Worm (Caenorhabditis elegans) whole organism, young adult: ENCODE results near the gene F14H12.7.

Experiments
- B0019.2 ChIP-seq: fragments of 200-800 bp; sonication (Bioruptor generic); conservative IDR thresholded peaks from 2 replicates; pipeline ENCODE4 v1.3.6; 2022; ENCODE audit warnings: missing genetic modification reagents, missing genetic modification characterization, missing compliant biosample characterization
- B0261.1 ChIP-seq: sonication (generic microtip); optimal IDR thresholded peaks from 2 replicates; lab custom pipeline; 2016; ENCODE audit warnings: mild to moderate bottlenecking, missing genetic modification characterization, moderate library complexity, missing compliant biosample characterization
- B0336.3 ChIP-seq: fragments of 200-800 bp; sonication (Bioruptor generic); IDR thresholded peaks from 2 replicates; pipeline ENCODE4 v1.3.6; 2022; ENCODE audit warnings: missing genetic modification characterization, missing compliant biosample characterization
- F23B12.7 ChIP-seq: sonication (generic microtip); optimal IDR thresholded peaks from 2 replicates; lab custom pipeline; 2017; ENCODE audit warnings: missing genetic modification characterization, mild to moderate bottlenecking, missing compliant biosample characterization, antibody characterized with exemption, moderate library complexity; ENCODE audit not compliant: insufficient read depth
- F33H1.4 ChIP-seq: fragments of 200-800 bp; sonication (Bioruptor generic); IDR thresholded peaks from 2 replicates; pipeline ENCODE4 v1.3.6; 2022; ENCODE audit warnings: missing genetic modification reagents, missing genetic modification characterization, missing compliant biosample characterization
- F49E8.2 ChIP-seq: sonication (generic microtip); optimal IDR thresholded peaks from 3 replicates; lab custom pipeline; 2017; ENCODE audit warnings: missing genetic modification characterization, mild to moderate bottlenecking, missing compliant biosample characterization, antibody characterized with exemption, moderate library complexity; ENCODE audit not compliant: insufficient read depth
- F55B11.4 ChIP-seq: sonication (generic microtip); optimal IDR thresholded peaks from 2 replicates; lab custom pipeline; 2016; ENCODE audit warnings: missing compliant biosample characterization, missing genetic modification characterization, borderline replicate concordance; ENCODE audit not compliant: insufficient read depth
- F57C9.4 ChIP-seq: sonication (generic microtip); optimal IDR thresholded peaks from 2 replicates; lab custom pipeline; 2017; ENCODE audit warnings: mild to moderate bottlenecking, missing genetic modification characterization, missing compliant biosample characterization
- K11D2.4 ChIP-seq: fragments of 200-800 bp; sonication (Bioruptor generic); IDR thresholded peaks from 2 replicates; pipeline ENCODE4 v1.3.6; 2022; ENCODE audit warnings: missing genetic modification reagents, missing genetic modification characterization, missing compliant biosample characterization
- T26A5.8 ChIP-seq: sonication (generic microtip); optimal IDR thresholded peaks from 2 replicates; lab custom pipeline; 2016; ENCODE audit warnings: missing genetic modification characterization, missing compliant biosample characterization
- ZK185.1 ChIP-seq: sonication (generic microtip); optimal IDR thresholded peaks from 2 replicates; lab custom pipeline; 2016; ENCODE audit warnings: mild to moderate bottlenecking, missing genetic modification characterization, missing compliant biosample characterization; ENCODE audit not compliant: poor library complexity, severe bottlenecking
- akir-1 ChIP-seq: fragments of 200-800 bp; sonication (Bioruptor generic); optimal IDR thresholded peaks from 2 replicates; lab custom pipeline; 2018; ENCODE audit warnings: mild to moderate bottlenecking, missing genetic modification characterization, moderate library complexity, missing compliant biosample characterization
- aptf-2 ChIP-seq: fragments of 200-800 bp; sonication (Bioruptor generic); conservative IDR thresholded peaks from 2 replicates; pipeline ENCODE4 v1.3.6; 2022; ENCODE audit warnings: missing genetic modification reagents, missing genetic modification characterization, missing compliant biosample characterization
- athp-1 ChIP-seq: sonication (generic microtip); optimal IDR thresholded peaks from 2 replicates; lab custom pipeline; 2017; ENCODE audit warnings: mild to moderate bottlenecking, missing genetic modification characterization, missing compliant biosample characterization
- attf-5 ChIP-seq: fragments of 200-800 bp; sonication (Bioruptor generic); optimal IDR thresholded peaks from 2 replicates; lab custom pipeline; 2018; ENCODE audit warnings: mild to moderate bottlenecking, missing genetic modification characterization, missing compliant biosample characterization
- bed-1 ChIP-seq: fragments of 200-800 bp; sonication (Bioruptor generic); IDR thresholded peaks from 2 replicates; pipeline ENCODE4 v1.3.6; 2022; ENCODE audit warnings: missing genetic modification reagents, missing genetic modification characterization, missing compliant biosample characterization
- ceh-40 ChIP-seq: fragments of 200-800 bp; sonication (Bioruptor generic); IDR thresholded peaks from 2 replicates; pipeline ENCODE4 v1.3.6; 2022; ENCODE audit warnings: missing genetic modification characterization, missing compliant biosample characterization
- ceh-91 ChIP-seq: fragments of 200-800 bp; sonication (Bioruptor generic); IDR thresholded peaks from 2 replicates; pipeline ENCODE4 v1.3.6; 2022; ENCODE audit warnings: missing genetic modification reagents, missing genetic modification characterization, missing compliant biosample characterization
- die-1 ChIP-seq: sonication (generic microtip); optimal IDR thresholded peaks from 2 replicates; lab custom pipeline; 2016; ENCODE audit warnings: missing genotype, mild to moderate bottlenecking, missing genetic modification characterization, missing compliant biosample characterization
- dpff-1 ChIP-seq: sonication (generic microtip); optimal IDR thresholded peaks from 2 replicates; lab custom pipeline; 2017; ENCODE audit warnings: mild to moderate bottlenecking, missing genetic modification characterization, missing compliant biosample characterization
- egl-18 ChIP-seq: fragments of 200-800 bp; sonication (Bioruptor generic); IDR thresholded peaks from 2 replicates; pipeline ENCODE4 v1.3.6; 2022; ENCODE audit warnings: missing genetic modification reagents, missing genetic modification characterization, missing compliant biosample characterization
- egl-44 ChIP-seq: fragments of 200-800 bp; sonication (Bioruptor generic); IDR thresholded peaks from 2 replicates; pipeline ENCODE4 v1.3.6; 2022; ENCODE audit warnings: missing genetic modification reagents, missing genetic modification characterization, missing compliant biosample characterization
- egrh-3 ChIP-seq: fragments of 200-800 bp; sonication (Bioruptor generic); IDR thresholded peaks from 2 replicates; pipeline ENCODE4 v1.3.6; 2022; ENCODE audit warnings: missing genetic modification reagents, missing genetic modification characterization, missing compliant biosample characterization
- gei-17 ChIP-seq: fragments of 200-800 bp; sonication (Bioruptor generic); optimal IDR thresholded peaks from 2 replicates; lab custom pipeline; 2018; ENCODE audit warnings: mild to moderate bottlenecking, missing genetic modification characterization, missing compliant biosample characterization
- him-1 ChIP-seq: sonication (generic microtip); optimal IDR thresholded peaks from 2 replicates; lab custom pipeline; 2016; ENCODE audit warnings: missing genotype, missing genetic modification reagents, missing genetic modification characterization, missing compliant biosample characterization
- hmg-20 ChIP-seq: fragments of 200-800 bp; sonication (Bioruptor generic); IDR thresholded peaks from 2 replicates; pipeline ENCODE4 v1.3.6; 2022; ENCODE audit warnings: missing genetic modification reagents, missing genetic modification characterization, missing compliant biosample characterization
- hrde-1 ChIP-seq: sonication (generic microtip); optimal IDR thresholded peaks from 2 replicates; lab custom pipeline; 2016; ENCODE audit warnings: missing genetic modification characterization, mild to moderate bottlenecking, missing compliant biosample characterization, moderate library complexity, missing genotype, missing genetic modification reagents, borderline replicate concordance
- hsf-1 ChIP-seq: fragments of 200-800 bp; sonication (Bioruptor generic); IDR thresholded peaks from 2 replicates; pipeline ENCODE4 v1.3.6; 2022; ENCODE audit warnings: missing genetic modification reagents, missing genetic modification characterization, missing compliant biosample characterization
- lag-1 ChIP-seq: fragments of 200-800 bp; sonication (Bioruptor generic); IDR thresholded peaks from 2 replicates; pipeline ENCODE4 v1.3.6; 2022; ENCODE audit warnings: missing genetic modification reagents, missing genetic modification characterization, missing compliant biosample characterization
- lin-40 ChIP-seq: sonication (generic microtip); optimal IDR thresholded peaks from 2 replicates; lab custom pipeline; 2016; ENCODE audit warnings: missing genetic modification characterization, mild to moderate bottlenecking, missing compliant biosample characterization, missing genotype, missing genetic modification reagents
- nfyb-1 ChIP-seq: fragments of 200-800 bp; sonication (Bioruptor generic); IDR thresholded peaks from 2 replicates; pipeline ENCODE4 v1.3.6; 2022; ENCODE audit warnings: missing genetic modification reagents, missing genetic modification characterization, missing compliant biosample characterization
- nhr-120 ChIP-seq: fragments of 200-800 bp; sonication (Bioruptor generic); IDR thresholded peaks from 2 replicates; pipeline ENCODE4 v1.3.6; 2022; ENCODE audit warnings: missing genetic modification characterization, missing compliant biosample characterization
- nhr-179 ChIP-seq: sonication (generic microtip); optimal IDR thresholded peaks from 2 replicates; lab custom pipeline; 2016; ENCODE audit warnings: mild to moderate bottlenecking, missing genetic modification characterization, missing compliant biosample characterization
- nhr-80 ChIP-seq: sonication (generic microtip); optimal IDR thresholded peaks from 2 replicates; lab custom pipeline; 2016; ENCODE audit warnings: missing genetic modification characterization, missing compliant biosample characterization
- pbrm-1 ChIP-seq: fragments of 200-800 bp; sonication (Bioruptor generic); IDR thresholded peaks from 2 replicates; pipeline ENCODE4 v1.3.6; 2022; ENCODE audit warnings: missing genetic modification reagents, missing genetic modification characterization, missing compliant biosample characterization
- rec-8 ChIP-seq, 2 experiments: sonication (generic microtip); optimal IDR thresholded peaks; 2 replicates each; lab custom pipeline; 2016; ENCODE audit warnings: mild to moderate bottlenecking in 2 of 2, missing genetic modification characterization in 2 of 2, missing genetic modification reagents in 2 of 2, missing genotype in 2 of 2, missing biosample characterization in 1 of 2, missing compliant biosample characterization in 1 of 2, moderate library complexity in 1 of 2
- repo-1 ChIP-seq: sonication (generic microtip); optimal IDR thresholded peaks from 2 replicates; lab custom pipeline; 2017; ENCODE audit warnings: mild to moderate bottlenecking, missing genetic modification characterization, missing compliant biosample characterization
- rpc-1 ChIP-seq, 2 experiments: fragments of 150-350 bp in 1 of 2; sonication (generic microtip) in 1 of 2; optimal IDR thresholded peaks; 2 replicates each; lab custom pipeline; 2014 to 2018; ENCODE audit warnings: missing biosample characterization in 1 of 2, missing genetic modification characterization in 1 of 2, missing genetic modification reagents in 1 of 2, missing genotype in 1 of 2
- sea-2 ChIP-seq: fragments of 200-800 bp; sonication (Bioruptor generic); IDR thresholded peaks from 2 replicates; pipeline ENCODE4 v1.3.6; 2022; ENCODE audit warnings: missing genetic modification characterization, missing compliant biosample characterization
- unc-62 ChIP-seq: fragments of 150-350 bp; optimal IDR thresholded peaks from 2 replicates; lab custom pipeline; 2014; ENCODE audit warnings: missing biosample characterization, missing genetic modification reagents, missing genetic modification characterization
- xnd-1 ChIP-seq: sonication (generic microtip); optimal IDR thresholded peaks from 2 replicates; lab custom pipeline; 2016; ENCODE audit warnings: missing genotype, missing genetic modification reagents, missing genetic modification characterization, missing compliant biosample characterization
- zfh-2 ChIP-seq: fragments of 200-800 bp; sonication (Bioruptor generic); conservative IDR thresholded peaks from 2 replicates; pipeline ENCODE4 v1.3.6; 2022; ENCODE audit warnings: missing genetic modification reagents, missing genetic modification characterization, missing compliant biosample characterization
- ztf-18 ChIP-seq: sonication (generic microtip); optimal IDR thresholded peaks from 2 replicates; lab custom pipeline; 2016; ENCODE audit warnings: missing genotype, mild to moderate bottlenecking, missing genetic modification characterization, missing compliant biosample characterization

The F14H12.7 gene

ce11 chrX:4373123-4373522 is 10.7 kb upstream of the F14H12.7 start, which contains the start of gene R160.6:
TSS of gene R160.6 (minus strand) at chrX:4373223.
- TF ChIP-seq ceh-40 (no peak), F49E8.2 (no peak), repo-1 (tag; lab: Kevin White, UChicago) (no peak), F57C9.4 (tag; lab: Kevin White, UChicago) (no peak), egl-18 (GFP tag; lab: Robert Waterston, UW) (no peak), dpff-1 (tag; lab: Kevin White, UChicago) (no peak), F33H1.4 (GFP tag; lab: Robert Waterston, UW) (no peak), ZK185.1 (tag; lab: Kevin White, UChicago) (no peak), pbrm-1 (GFP tag; lab: Robert Waterston, UW) (no peak), hmg-20 (GFP tag; lab: Robert Waterston, UW) (no peak), rec-8 (tag; optimal IDR thresholded peaks at IDR 0.05; lab: Kevin White, UChicago) (no peak), sea-2 (GFP tag; lab: Robert Waterston, UW) (no peak), aptf-2 (GFP tag; lab: Robert Waterston, UW) (no peak), nhr-80 (tag; lab: Kevin White, UChicago) (no peak), die-1 (no peak), F55B11.4 (no peak), egrh-3 (GFP tag; lab: Robert Waterston, UW) (no peak)

- TF ChIP-seq nfyb-1 = no peak
- TF ChIP-seq T26A5.8 (tag; lab: Kevin White, UChicago) = no peak
- TF ChIP-seq hrde-1 (tag; lab: Kevin White, UChicago) = no peak
- no peak for TF ChIP-seq egl-44 (GFP tag; lab: Robert Waterston, UW)
- no peak for TF ChIP-seq lin-40 (tag; lab: Kevin White, UChicago)
- TF ChIP-seq nhr-120 = no peak
- TF ChIP-seq egrh-3 (GFP tag; lab: Robert Waterston, UW) = no peak
- TF ChIP-seq unc-62 (GFP tag; lab: Kevin White, UChicago) = no peak
- TF ChIP-seq hmg-20 (GFP tag; lab: Robert Waterston, UW) = no peak
- no peak for TF ChIP-seq hsf-1 (GFP tag; lab: Robert Waterston, UW)
- TF ChIP-seq akir-1 (GFP tag; lab: Kevin White, UChicago) = no peak
These were observed 9.6 kb upstream of the F14H12.7 start, which contains the start of gene R160.14 for ce11 chrX:4371988-4372387. TSS of gene R160.14 (minus strand) at chrX:4372088.

ce11 chrX:4371413-4371812 is 9.0 kb upstream of the F14H12.7 start, which contains the start of gene R160.13:
TSS of gene R160.13 (minus strand) at chrX:4371513.
- TF ChIP-seq ceh-91 (no peak), pbrm-1 (GFP tag; lab: Robert Waterston, UW) (no peak), bed-1 (GFP tag; lab: Robert Waterston, UW) (no peak), athp-1 (tag; lab: Kevin White, UChicago) (no peak), gei-17 (GFP tag; lab: Kevin White, UChicago) (no peak), xnd-1 (tag; lab: Kevin White, UChicago) (no peak)

- TF ChIP-seq attf-5 (GFP tag; lab: Kevin White, UChicago) (no peak), sea-2 (GFP tag; lab: Robert Waterston, UW) (no peak), B0336.3 (GFP tag; lab: Robert Waterston, UW) (no peak), F23B12.7 (no peak), akir-1 (GFP tag; lab: Kevin White, UChicago) (no peak), gei-17 (GFP tag; lab: Kevin White, UChicago) (no peak), ztf-18 (tag; lab: Kevin White, UChicago) (no peak), him-1 (tag; lab: Kevin White, UChicago) (no peak), lag-1 (GFP tag; lab: Robert Waterston, UW) (no peak), egl-18 (GFP tag; lab: Robert Waterston, UW) (no peak), B0019.2 (GFP tag; lab: Robert Waterston, UW) (no peak), zfh-2 (GFP tag; lab: Robert Waterston, UW) (no peak), B0261.1 (tag; lab: Kevin White, UChicago) (no peak), K11D2.4 (GFP tag; lab: Robert Waterston, UW) (no peak), nhr-179 (tag; lab: Kevin White, UChicago) (no peak), ceh-40 (no peak), rpc-1 (optimal IDR thresholded peaks at IDR 0.05; lab: Kevin White, UChicago) (no peak), rpc-1 (tag; optimal IDR thresholded peaks at IDR 0.05; lab: Kevin White, UChicago) (no peak)
- TF ChIP-seq, all 124 proteins: peak for 0
These were observed 8.3 kb upstream of the F14H12.7 start, which contains the start of gene R160.5 for ce11 chrX:4370756-4371155. TSS of gene R160.5 (minus strand) at chrX:4370856.
